Fruit fly (Drosophila melanogaster): ENCODE data around the gene RabX6.

The RabX6 gene

DNA sequence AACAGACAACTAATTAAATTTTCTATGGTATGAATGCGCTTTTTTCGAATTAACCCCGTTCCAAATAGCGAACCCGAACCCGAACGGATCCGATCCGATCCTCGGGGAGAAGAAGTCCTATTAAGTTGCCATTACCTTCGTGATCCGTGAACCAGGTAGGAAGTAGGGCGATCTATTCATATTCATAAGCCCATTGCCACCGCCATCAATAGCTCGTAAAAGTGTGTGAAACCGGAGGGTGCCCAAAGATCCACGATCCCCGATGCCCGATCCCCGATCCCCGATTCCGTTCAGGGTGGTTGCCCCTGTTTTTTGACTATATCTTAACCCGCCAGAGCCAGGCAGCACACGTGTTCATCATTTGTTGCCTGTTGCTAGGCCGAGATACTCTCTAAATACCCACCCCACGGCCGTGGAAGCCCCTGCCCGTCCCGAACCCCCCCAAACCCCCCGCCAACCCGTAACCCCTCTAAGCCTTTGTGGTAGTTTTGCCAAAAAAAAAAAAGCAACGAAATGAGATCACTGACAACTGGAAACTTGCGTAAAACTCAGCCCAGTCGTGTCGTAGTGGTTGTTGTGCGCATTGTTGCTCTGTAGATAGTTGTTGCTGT lies 44.8 kb upstream of the RabX6 start:
- TF ChIP-seq D1 (tag; optimal IDR thresholded peaks at IDR 0.05) (no peak), EcR (GFP tag; optimal IDR thresholded peaks at IDR 0.05) (peak; percentile 13)

DNA sequence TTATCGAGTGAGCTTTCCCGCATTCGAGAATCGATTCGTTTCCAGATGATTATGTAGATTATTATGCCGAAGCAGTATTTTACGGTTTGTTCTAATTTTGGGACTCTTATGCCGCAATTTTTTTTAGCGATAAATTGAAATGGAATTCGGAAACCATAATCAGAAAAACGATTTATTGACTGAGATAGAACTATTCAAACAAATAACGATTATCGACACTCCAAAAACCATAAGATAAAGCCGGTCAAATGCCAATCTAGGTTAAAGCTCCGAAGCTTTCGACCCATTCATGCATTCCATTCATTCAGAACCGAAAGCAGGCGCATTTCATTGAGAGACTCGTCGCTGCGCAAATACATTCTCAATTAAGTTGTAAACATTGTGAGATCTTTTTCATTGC lies 42.8 kb upstream of the RabX6 start:
- TF ChIP-seq rn (GFP tag; IDR thresholded peaks at IDR 0.05) (no peak), CG15710 (tag; optimal IDR thresholded peaks at IDR 0.05) (no peak), CG13204 (GFP tag; optimal IDR thresholded peaks at IDR 0.05) (no peak), EcR (GFP tag; optimal IDR thresholded peaks at IDR 0.05) (no peak), Pif1B (GFP tag; optimal IDR thresholded peaks at IDR 0.05) (no peak), fd96Ca (GFP tag; IDR thresholded peaks at IDR 0.05) (no peak), CG17806 (tag; optimal IDR thresholded peaks at IDR 0.05) (no peak), Ets98B (GFP tag; IDR thresholded peaks at IDR 0.05) (no peak), CG9948 (tag; optimal IDR thresholded peaks at IDR 0.05) (no peak), CG4496 (GFP tag; IDR thresholded peaks at IDR 0.05) (no peak)

DNA sequence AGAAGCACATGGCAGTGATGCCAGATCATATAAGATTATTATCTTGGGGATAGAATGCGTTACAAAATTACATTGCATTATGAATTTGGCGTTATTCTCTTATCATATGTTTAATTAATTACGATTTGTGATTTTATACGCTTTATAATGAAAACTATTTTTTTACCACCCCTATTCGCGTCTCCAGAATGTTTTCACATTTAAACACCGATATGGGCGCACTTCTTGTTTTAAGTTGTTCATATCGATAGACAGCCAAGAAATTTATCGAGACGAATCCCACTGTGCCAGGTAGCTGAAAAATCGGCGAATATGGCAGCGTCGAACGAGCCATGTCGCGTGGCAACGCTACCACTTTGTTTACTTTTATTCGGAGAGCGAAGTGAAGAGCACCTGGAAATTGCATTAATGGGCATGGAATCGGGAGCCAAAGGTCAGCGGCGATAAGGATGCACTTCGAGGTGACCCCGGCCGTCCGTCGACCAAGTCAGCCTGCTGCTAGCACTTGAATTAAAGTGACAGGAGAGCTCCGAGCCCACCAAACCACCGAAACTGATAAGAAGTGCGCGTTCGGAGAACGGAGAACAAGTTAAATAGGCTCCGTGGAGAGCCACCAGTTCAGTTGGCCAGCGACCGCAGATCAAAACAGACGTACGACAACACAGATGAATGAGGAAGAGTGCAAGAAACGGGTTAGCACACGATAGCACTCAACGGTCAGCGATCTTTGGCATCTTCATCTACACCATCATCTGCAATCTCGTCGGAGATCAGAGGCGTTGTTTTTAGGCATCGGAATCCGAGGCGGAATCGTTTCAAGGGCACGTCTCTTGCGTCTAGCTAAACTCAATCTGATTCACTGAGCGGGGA lies 41.9 kb upstream of the RabX6 start, which contains the start of gene Gale:
TSS of gene Gale (plus strand) at position 401 of the 870 bp plus-strand sequence.
- TF ChIP-seq CG8159 (tag; optimal IDR thresholded peaks at IDR 0.05) (peak; percentile 13), CG34367 (tag; optimal IDR thresholded peaks at IDR 0.05) (no peak), CG32121 (GFP tag; IDR thresholded peaks at IDR 0.05) (peak; percentile 49; the same call in 1 of the 2 replicates), Ets98B (GFP tag; IDR thresholded peaks at IDR 0.05) (peak; percentile 42; the same call in 1 of the 2 replicates), EcR (GFP tag; optimal IDR thresholded peaks at IDR 0.05) (peak; percentile 95)

DNA sequence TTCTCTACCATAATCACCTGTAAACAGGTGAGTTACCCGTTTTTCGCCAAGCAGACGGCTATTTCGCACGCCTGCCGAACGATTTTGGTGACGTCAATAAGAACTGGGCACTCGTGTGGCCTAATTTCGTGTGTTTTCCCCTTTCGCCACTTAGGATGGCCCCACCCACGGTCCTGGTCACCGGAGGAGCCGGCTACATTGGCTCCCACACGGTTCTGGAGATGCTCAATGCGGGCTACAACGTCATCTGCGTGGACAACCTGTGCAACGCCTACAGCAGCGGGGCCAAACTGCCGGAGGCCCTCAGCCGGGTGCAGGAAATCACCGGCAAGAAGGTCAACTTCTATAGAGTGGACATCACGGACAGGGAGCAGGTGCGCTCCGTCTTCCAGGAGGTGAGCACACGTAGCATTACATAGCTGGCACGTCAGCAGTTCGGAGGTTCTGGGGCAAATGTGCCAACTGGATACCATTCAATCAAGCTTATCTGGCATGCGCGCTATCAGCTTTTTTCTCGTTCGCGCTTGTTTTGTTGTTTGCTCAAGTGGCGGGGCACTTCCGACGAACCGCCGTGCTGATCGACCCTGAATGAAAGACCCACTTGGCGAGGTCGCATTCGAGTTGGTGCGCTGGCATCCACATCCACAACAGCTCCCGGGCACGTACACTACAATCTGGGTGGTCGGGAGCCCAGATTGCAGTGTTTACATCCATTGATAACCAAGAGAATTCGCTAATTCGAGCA lies 41.1 kb upstream of the RabX6 start:
- TF ChIP-seq CG10348 (GFP tag; IDR thresholded peaks at IDR 0.05) (no peak), CG8159 (tag; optimal IDR thresholded peaks at IDR 0.05) (no peak), Ets98B (GFP tag; IDR thresholded peaks at IDR 0.05) (no peak), gl (tag; optimal IDR thresholded peaks at IDR 0.05) (no peak), CG13204 (GFP tag; optimal IDR thresholded peaks at IDR 0.05) (no peak)

DNA sequence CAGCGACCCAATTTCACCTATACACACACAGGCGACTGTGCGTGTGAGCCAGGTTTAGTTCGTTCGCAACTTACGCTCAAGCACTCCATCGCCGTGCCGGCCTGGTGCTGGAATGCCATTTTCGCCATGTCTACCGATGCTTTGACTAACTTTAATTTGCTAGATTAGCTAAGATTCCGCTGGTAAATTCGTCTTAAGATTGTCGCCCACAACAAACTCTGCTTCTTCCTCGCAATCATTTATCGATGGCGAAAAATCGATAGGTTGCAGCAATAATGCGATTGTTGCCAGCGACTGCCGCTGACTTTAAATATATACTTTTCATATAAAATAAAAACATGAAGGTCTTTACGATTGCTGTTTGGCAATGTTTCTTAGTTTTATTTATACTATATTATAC lies 37.7 kb upstream of the RabX6 start, which contains the start of gene CG3402:
TSS of gene CG3402 (minus strand) at position 245 of the 400 bp plus-strand sequence.
- peak; percentile 19 for TF ChIP-seq EcR (GFP tag; optimal IDR thresholded peaks at IDR 0.05)
- TF ChIP-seq CG10348 (GFP tag; IDR thresholded peaks at IDR 0.05), result no peak

DNA sequence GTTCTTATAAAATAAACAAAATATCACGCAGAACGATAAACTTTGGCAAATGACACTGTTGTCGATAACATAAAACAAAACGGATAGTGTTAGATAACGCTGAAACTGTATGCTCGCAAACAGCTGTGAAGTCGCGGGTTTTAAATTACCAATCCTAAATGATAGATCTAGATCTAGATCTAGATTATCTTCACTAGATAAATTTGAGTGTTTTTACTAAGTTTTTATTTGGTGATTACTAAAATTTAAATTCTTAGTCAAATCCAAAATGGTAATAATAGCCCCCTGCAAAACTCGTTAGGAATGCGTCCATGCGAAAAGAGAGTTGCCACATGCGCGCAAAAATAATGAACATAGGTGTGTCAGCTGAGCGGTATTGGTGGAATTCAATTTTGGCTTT lies 36.3 kb upstream of the RabX6 start, which contains the start of the genes MED30 and Rev1:
TSS of gene MED30 (minus strand) at position 71 of the 400 bp plus-strand sequence.
TSS of gene Rev1 (plus strand) at position 345 of the 400 bp plus-strand sequence.
- TF ChIP-seq CG12605 (GFP tag; IDR thresholded peaks at IDR 0.05), result peak; percentile 32; the same call in 1 of the 2 replicates
- TF ChIP-seq CG4496 (GFP tag; IDR thresholded peaks at IDR 0.05), result peak; percentile 95
- TF ChIP-seq gl (tag; optimal IDR thresholded peaks at IDR 0.05), result peak; percentile 56
- TF ChIP-seq CG15710 (tag; optimal IDR thresholded peaks at IDR 0.05), result peak; percentile 85
- peak; percentile 18 for TF ChIP-seq EcR (GFP tag; optimal IDR thresholded peaks at IDR 0.05)
- TF ChIP-seq CG34367 (tag; optimal IDR thresholded peaks at IDR 0.05), result peak; percentile 82
- peak; percentile 86 for TF ChIP-seq CG17806 (tag; optimal IDR thresholded peaks at IDR 0.05)
- peak; percentile 89 for TF ChIP-seq CG32121 (GFP tag; IDR thresholded peaks at IDR 0.05)
- peak; percentile 92 for TF ChIP-seq Pif1A (GFP tag; optimal IDR thresholded peaks at IDR 0.05)
- TF ChIP-seq CG10348 (GFP tag; IDR thresholded peaks at IDR 0.05), result peak; percentile 30; the same call in 1 of the 2 replicates
- peak; percentile 90 for TF ChIP-seq Snoo (tag; optimal IDR thresholded peaks at IDR 0.05)
- TF ChIP-seq CG8301 (tag; optimal IDR thresholded peaks at IDR 0.05), result peak; percentile 86
- peak; percentile 89 for TF ChIP-seq fd96Ca (GFP tag; IDR thresholded peaks at IDR 0.05)
- no peak for TF ChIP-seq CG14655 (GFP tag; optimal IDR thresholded peaks at IDR 0.05)
- peak; percentile 87 for TF ChIP-seq rn (GFP tag; IDR thresholded peaks at IDR 0.05)
- peak; percentile 82 for TF ChIP-seq CG9948 (tag; optimal IDR thresholded peaks at IDR 0.05)
- TF ChIP-seq D1 (tag; optimal IDR thresholded peaks at IDR 0.05), result no peak
- TF ChIP-seq Ets98B (GFP tag; IDR thresholded peaks at IDR 0.05), result peak; percentile 93
- peak; percentile 88 for TF ChIP-seq CG8159 (tag; optimal IDR thresholded peaks at IDR 0.05)
- TF ChIP-seq Pif1B (GFP tag; optimal IDR thresholded peaks at IDR 0.05), result peak; percentile 89
- TF ChIP-seq CG13204 (GFP tag; optimal IDR thresholded peaks at IDR 0.05), result no peak
